Fruit fly (Drosophila melanogaster) whole organism, pupa: ENCODE data around the gene CG31077.

Source experiments
- CG10348 ChIP-seq: fragments of 200-800 bp; sonication (Bioruptor generic); IDR thresholded peaks from 2 replicates; pipeline ENCODE4 v1.3.6; 2022; ENCODE audit warnings: missing biosample characterization, missing genetic modification characterization
- CG12605 ChIP-seq: fragments of 200-800 bp; sonication (Bioruptor generic); IDR thresholded peaks from 2 replicates; pipeline ENCODE4 v1.3.6; 2022; ENCODE audit warnings: missing biosample characterization, missing genetic modification characterization
- CG13204 ChIP-seq: fragments of 200-800 bp; sonication (Bioruptor generic); optimal IDR thresholded peaks from 2 replicates; lab custom pipeline; 2018; ENCODE audit warnings: missing biosample characterization, mild to moderate bottlenecking, missing genetic modification characterization, moderate library complexity
- CG14655 ChIP-seq: fragments of 200-800 bp; sonication (Bioruptor generic); optimal IDR thresholded peaks from 3 replicates; lab custom pipeline; 2017; ENCODE audit warnings: mild to moderate bottlenecking, missing biosample characterization, missing genetic modification reagents, missing genetic modification characterization
- CG32121 ChIP-seq: fragments of 200-800 bp; sonication (Bioruptor generic); IDR thresholded peaks from 2 replicates; pipeline ENCODE4 v1.3.6; 2022; ENCODE audit warnings: missing biosample characterization, missing genetic modification characterization
- CG8159 ChIP-seq: fragments of 200-800 bp; sonication (Bioruptor generic); optimal IDR thresholded peaks from 3 replicates; lab custom pipeline; 2018; ENCODE audit warnings: missing biosample characterization, mild to moderate bottlenecking, missing genetic modification characterization, moderate library complexity
- D1 ChIP-seq: fragments of 200-800 bp; sonication (Bioruptor generic); optimal IDR thresholded peaks from 2 replicates; lab custom pipeline; 2018; ENCODE audit warnings: missing biosample characterization, mild to moderate bottlenecking, missing genetic modification characterization, moderate library complexity
- EcR ChIP-seq: fragments of 200-800 bp; sonication (Bioruptor generic); optimal IDR thresholded peaks from 3 replicates; lab custom pipeline; 2019; ENCODE audit warnings: missing biosample characterization, missing genetic modification characterization, mild to moderate bottlenecking, moderate library complexity, missing genetic modification reagents
- Pif1A ChIP-seq: fragments of 200-800 bp; sonication (Bioruptor generic); optimal IDR thresholded peaks from 3 replicates; lab custom pipeline; 2016; ENCODE audit warnings: missing biosample characterization, missing genetic modification characterization
- Pif1B ChIP-seq: fragments of 200-800 bp; sonication (Bioruptor generic); optimal IDR thresholded peaks from 3 replicates; lab custom pipeline; 2016; ENCODE audit warnings: missing biosample characterization, missing genetic modification characterization

dm6 chr3R:27007022-27007421, 7.5 kb downstream of the CG31077 start, which contains the start of gene CG6295:
- TF ChIP-seq CG32121 (GFP tag; lab: Robert Waterston, UW) (no peak), Pif1B (GFP tag; lab: Kevin White, UChicago) (no peak), CG13204 (GFP tag; lab: Kevin White, UChicago) (no peak), Pif1A (no peak), EcR (GFP tag; lab: Kevin White, UChicago) (no peak), CG10348 (GFP tag; lab: Robert Waterston, UW) (no peak), CG14655 (no peak), D1 (tag; lab: Kevin White, UChicago) (no peak), CG12605 (GFP tag; lab: Robert Waterston, UW) (no peak), CG8159 (tag; lab: Kevin White, UChicago) (no peak)
